Worm (Caenorhabditis elegans): ENCODE data around the gene F37B12.1.

DNA sequence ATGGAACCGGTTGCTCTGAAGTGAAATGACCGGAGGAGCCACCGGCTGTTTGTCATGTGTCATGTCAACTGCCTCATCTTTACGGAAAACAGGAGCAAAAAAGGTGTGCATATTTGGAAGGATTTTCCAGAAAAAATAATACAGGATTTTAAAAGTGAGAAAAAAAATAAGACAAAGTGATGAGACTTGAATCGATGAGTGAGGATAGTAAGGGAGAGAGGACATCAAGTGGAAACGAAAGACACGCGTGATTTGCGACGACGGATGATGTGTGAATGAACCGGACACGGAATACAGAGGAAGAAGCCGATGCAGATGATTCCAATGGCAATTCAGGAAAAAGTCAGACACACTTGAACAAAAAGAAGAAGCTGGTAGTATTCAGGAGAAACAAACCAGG lies 4.8 kb downstream of the F37B12.1 start:
- TF ChIP-seq C04F5.9 (tag; optimal IDR thresholded peaks at IDR 0.05), result no peak
- no peak for TF ChIP-seq nhr-77 (tag; optimal IDR thresholded peaks at IDR 0.05)
- no peak for TF ChIP-seq blmp-1 (tag; optimal IDR thresholded peaks at IDR 0.05)
- TF ChIP-seq lin-35 (GFP tag; optimal IDR thresholded peaks at IDR 0.05), result no peak
- no peak for TF ChIP-seq isw-1 (GFP tag; IDR thresholded peaks at IDR 0.05)
- no peak for TF ChIP-seq nhr-71 (tag; optimal IDR thresholded peaks at IDR 0.05)
- no peak for TF ChIP-seq sptf-1 (tag; optimal IDR thresholded peaks at IDR 0.05)
- TF ChIP-seq skn-1 (tag; optimal IDR thresholded peaks at IDR 0.05), result no peak
- TF ChIP-seq elt-3 (tag; optimal IDR thresholded peaks at IDR 0.05), result no peak
- TF ChIP-seq snpc-4 (tag; optimal IDR thresholded peaks at IDR 0.05), result no peak
